Fruit fly (Drosophila melanogaster): Measurements from ENCODE around the gene Saysd1.

Saysd1 gene

dm6 chr3R:25215123-25215522, at the start of gene Saysd1:
TSS of gene Saysd1 (minus strand) at chr3R:25215188.
- TF ChIP-seq Hr3 (GFP tag; optimal IDR thresholded peaks at IDR 0.05) (no peak), Antp (GFP tag; optimal IDR thresholded peaks at IDR 0.05) (no peak), dysf (GFP tag; IDR thresholded peaks at IDR 0.05) (peak; percentile 45; the same call in 1 of the 3 replicates), Awh (GFP tag; IDR thresholded peaks at IDR 0.05) (peak; percentile 28; the same call in 1 of the 2 replicates), CG18476 (GFP tag; optimal IDR thresholded peaks at IDR 0.05) (peak; percentile 11), CG9609 (GFP tag; optimal IDR thresholded peaks at IDR 0.05) (no peak), CG17361 (GFP tag; IDR thresholded peaks at IDR 0.05) (0 out of 3 replicates have a peak, but pooled peaks have one; percentile 39), ttk (GFP tag; IDR thresholded peaks at IDR 0.05) (no peak), oc (tag; optimal IDR thresholded peaks at IDR 0.05) (no peak), ci (GFP tag; IDR thresholded peaks at IDR 0.05) (0 out of 3 replicates have a peak, but pooled peaks have one; percentile 17), h (optimal IDR thresholded peaks at IDR 0.05) (no peak), pros (GFP tag; optimal IDR thresholded peaks at IDR 0.05) (no peak), CG6791 (GFP tag; IDR thresholded peaks at IDR 0.05; ENCODE audit: partially characterized antibody) (peak; percentile 92), Hr78 (GFP tag; optimal IDR thresholded peaks at IDR 0.05) (no peak), ab (GFP tag; optimal IDR thresholded peaks at IDR 0.05) (no peak), Bteb2 (GFP tag; optimal IDR thresholded peaks at IDR 0.05) (no peak), Dref (GFP tag; IDR thresholded peaks at IDR 0.05) (peak; percentile 92), NFAT (GFP tag; IDR thresholded peaks at IDR 0.05) (peak; percentile 47; the same call in 1 of the 2 replicates), Doc2 (GFP tag; IDR thresholded peaks at IDR 0.05) (no peak), Six4 (GFP tag; optimal IDR thresholded peaks at IDR 0.05) (peak; percentile 13), BtbVII (GFP tag; optimal IDR thresholded peaks at IDR 0.05) (no peak), ATbp (GFP tag; optimal IDR thresholded peaks at IDR 0.05) (no peak), CG30020 (tag; optimal IDR thresholded peaks at IDR 0.05) (no peak), corto (GFP tag; optimal IDR thresholded peaks at IDR 0.05) (no peak), CG8478 (optimal IDR thresholded peaks at IDR 0.05) (no peak), Ravus (GFP tag; IDR thresholded peaks at IDR 0.05) (no peak), CG34224 (GFP tag; IDR thresholded peaks at IDR 0.05; ENCODE audit: partially characterized antibody) (peak; percentile 91), Eip74EF (GFP tag; optimal IDR thresholded peaks at IDR 0.05) (no peak), sug (tag; optimal IDR thresholded peaks at IDR 0.05) (no peak), wdn (GFP tag; IDR thresholded peaks at IDR 0.05) (no peak), CG1647 (GFP tag; optimal IDR thresholded peaks at IDR 0.05) (no peak), CG3847 (GFP tag; IDR thresholded peaks at IDR 0.05) (no peak), otp (GFP tag; IDR thresholded peaks at IDR 0.05) (no peak), CG1602 (GFP tag; optimal IDR thresholded peaks at IDR 0.05) (no peak), CG31388 (GFP tag; optimal IDR thresholded peaks at IDR 0.05) (no peak), Jarid2 (GFP tag; optimal IDR thresholded peaks at IDR 0.05) (no peak), nmo (GFP tag; optimal IDR thresholded peaks at IDR 0.05) (peak; percentile 26), CG9727 (GFP tag; optimal IDR thresholded peaks at IDR 0.05) (peak; percentile 37), sna (GFP tag; IDR thresholded peaks at IDR 0.05; ENCODE audit: partially characterized antibody) (peak; percentile 88), CG10147 (GFP tag; optimal IDR thresholded peaks at IDR 0.05) (peak; percentile 13), CG14965 (GFP tag; optimal IDR thresholded peaks at IDR 0.05; ENCODE audit: borderline replicate concordance) (no peak), fd96Cb (tag; optimal IDR thresholded peaks at IDR 0.05) (no peak), NK7.1 (GFP tag; optimal IDR thresholded peaks at IDR 0.05) (no peak), Rfx (GFP tag; IDR thresholded peaks at IDR 0.05) (peak; percentile 79), tgo (GFP tag; IDR thresholded peaks at IDR 0.05) (peak; percentile 21; the same call in 2 of the 3 replicates), Asciz (GFP tag; optimal IDR thresholded peaks at IDR 0.05) (peak; percentile 28), chn (GFP tag; optimal IDR thresholded peaks at IDR 0.05) (no peak), CG30403 (GFP tag; optimal IDR thresholded peaks at IDR 0.05) (peak; percentile 20), zfh2 (GFP tag; optimal IDR thresholded peaks at IDR 0.05) (peak; percentile 10), CG4854 (GFP tag; optimal IDR thresholded peaks at IDR 0.05) (peak; percentile 14), CG14014 (GFP tag; IDR thresholded peaks at IDR 0.05) (no peak), ems (GFP tag; optimal IDR thresholded peaks at IDR 0.05) (no peak)

Measured in whole organism, embryonic.